Worm (Caenorhabditis elegans): ENCODE results near the gene srw-89.

Gene srw-89

ce11 chrV:4066143-4066542 lies 49.3 kb downstream of the srw-89 start:
- TF ChIP-seq mcd-1 (GFP tag; IDR thresholded peaks at IDR 0.05) (peak; percentile 59), hmg-1.2 (GFP tag; IDR thresholded peaks at IDR 0.05) (peak; percentile 36; the same call in 1 of the 2 replicates)

- TF ChIP-seq mcd-1 (GFP tag; IDR thresholded peaks at IDR 0.05), result peak; percentile 82
Observed at ce11 chrV:4067876-4068275, 51.0 kb downstream of the srw-89 start.
